Fruit fly (Drosophila melanogaster) whole organism, embryonic: ENCODE results near the gene CG7484.

Experiments used
- Ada2b ChIP-seq: fragments of 200-800 bp; sonication (Bioruptor generic); IDR thresholded peaks from 2 replicates; pipeline ENCODE4 v1.3.6; 2022; ENCODE audit warnings: missing biosample characterization, missing genetic modification characterization
- Antp ChIP-seq: fragments of 200-800 bp; sonication (Bioruptor generic); optimal IDR thresholded peaks from 3 replicates; lab custom pipeline; 2016; ENCODE audit warnings: missing biosample characterization, missing genetic modification characterization
- Bdp1 ChIP-seq: fragments of 200-800 bp; sonication (Bioruptor generic); optimal IDR thresholded peaks from 3 replicates; lab custom pipeline; 2016; ENCODE audit warnings: missing biosample characterization, missing genetic modification characterization
- CG10979 ChIP-seq: fragments of 200-800 bp; sonication (Bioruptor generic); optimal IDR thresholded peaks from 2 replicates; lab custom pipeline; 2018; ENCODE audit warnings: missing biosample characterization, mild to moderate bottlenecking, missing genetic modification characterization, moderate library complexity
- CG11093 ChIP-seq: fragments of 200-800 bp; sonication (Bioruptor generic); IDR thresholded peaks from 3 replicates; pipeline ENCODE4 v1.3.6; 2022; ENCODE audit warnings: missing biosample characterization, missing genetic modification characterization
- CG11723 ChIP-seq: fragments of 200-800 bp; sonication (Bioruptor generic); optimal IDR thresholded peaks from 2 replicates; lab custom pipeline; 2017; ENCODE audit warnings: missing biosample characterization, mild to moderate bottlenecking, missing genetic modification characterization
- CG12299 ChIP-seq: fragments of 200-800 bp; sonication (Bioruptor generic); optimal IDR thresholded peaks from 2 replicates; lab custom pipeline; 2018; ENCODE audit warnings: missing biosample characterization, mild to moderate bottlenecking, missing genetic modification characterization
- CG17361 ChIP-seq: fragments of 200-800 bp; sonication (Bioruptor generic); IDR thresholded peaks from 3 replicates; pipeline ENCODE4 v1.3.6; 2022; ENCODE audit warnings: missing biosample characterization, missing genetic modification characterization
- CG18619 ChIP-seq: fragments of 200-800 bp; sonication (Bioruptor generic); optimal IDR thresholded peaks from 3 replicates; lab custom pipeline; 2017; ENCODE audit warnings: missing biosample characterization, mild to moderate bottlenecking, missing genetic modification characterization
- CG2202 ChIP-seq: fragments of 200-800 bp; sonication (Bioruptor generic); optimal IDR thresholded peaks from 2 replicates; lab custom pipeline; 2018; ENCODE audit warnings: missing biosample characterization, mild to moderate bottlenecking, missing genetic modification characterization
- CG31388 ChIP-seq: fragments of 200-800 bp; sonication (Bioruptor generic); optimal IDR thresholded peaks from 2 replicates; lab custom pipeline; 2016; ENCODE audit warnings: missing biosample characterization, missing genetic modification characterization
- CG34224 ChIP-seq: fragments of 200-800 bp; sonication (Bioruptor generic); IDR thresholded peaks from 3 replicates; pipeline ENCODE4 v1.3.6; 2022; ENCODE audit warnings: missing biosample characterization, missing genetic modification characterization; ENCODE audit not compliant: partially characterized antibody
- CG3726 ChIP-seq: fragments of 200-800 bp; sonication (Bioruptor generic); IDR thresholded peaks from 3 replicates; pipeline ENCODE4, ENCODE4 v1.3.6; 2022; ENCODE audit warnings: missing biosample characterization, missing genetic modification characterization
- CG4730 ChIP-seq: fragments of 200-800 bp; sonication (Bioruptor generic); IDR thresholded peaks from 2 replicates; pipeline ENCODE4 v1.3.6; 2022; ENCODE audit warnings: missing biosample characterization, missing genetic modification characterization
- CG5245 ChIP-seq: fragments of 200-800 bp; sonication (Bioruptor generic); optimal IDR thresholded peaks from 3 replicates; lab custom pipeline; 2016; ENCODE audit warnings: missing biosample characterization, missing genetic modification characterization
- CG6254 ChIP-seq: fragments of 200-800 bp; sonication (Bioruptor generic); optimal IDR thresholded peaks from 3 replicates; lab custom pipeline; 2017; ENCODE audit warnings: mild to moderate bottlenecking, missing biosample characterization, missing genetic modification reagents, missing genetic modification characterization
- CG6689 ChIP-seq: fragments of 200-800 bp; sonication (Bioruptor generic); IDR thresholded peaks from 2 replicates; pipeline ENCODE4 v1.3.6; 2022; ENCODE audit warnings: missing biosample characterization, missing genetic modification characterization
- CG7357 ChIP-seq: fragments of 200-800 bp; sonication (Bioruptor generic); IDR thresholded peaks from 3 replicates; pipeline ENCODE4 v1.3.6; 2022; ENCODE audit warnings: missing biosample characterization, missing genetic modification characterization
- CG7745 ChIP-seq: fragments of 200-800 bp; sonication (Bioruptor generic); optimal IDR thresholded peaks from 2 replicates; lab custom pipeline; 2018; ENCODE audit warnings: missing biosample characterization, mild to moderate bottlenecking, missing genetic modification characterization, moderate library complexity
- CG7963 ChIP-seq: fragments of 200-800 bp; sonication (Bioruptor generic); IDR thresholded peaks from 3 replicates; pipeline ENCODE4 v1.3.6; 2022; ENCODE audit warnings: missing biosample characterization, missing genetic modification characterization; ENCODE audit not compliant: partially characterized antibody
- CG8089 ChIP-seq: fragments of 200-800 bp; sonication (Bioruptor generic); optimal IDR thresholded peaks from 3 replicates; lab custom pipeline; 2016; ENCODE audit warnings: missing biosample characterization, missing genetic modification characterization
- CG9817 ChIP-seq: fragments of 200-800 bp; sonication (Bioruptor generic); optimal IDR thresholded peaks from 2 replicates; lab custom pipeline; 2018; ENCODE audit warnings: missing biosample characterization, mild to moderate bottlenecking, missing genetic modification characterization, moderate library complexity
- CoRest ChIP-seq: fragments of 200-800 bp; sonication (Bioruptor generic); optimal IDR thresholded peaks from 3 replicates; lab custom pipeline; 2018; ENCODE audit warnings: missing biosample characterization, mild to moderate bottlenecking, missing genetic modification characterization, moderate library complexity
- Dref ChIP-seq: fragments of 200-800 bp; sonication (Bioruptor generic); IDR thresholded peaks from 2 replicates; pipeline ENCODE4 v1.3.6; 2022; ENCODE audit warnings: missing biosample characterization, missing genetic modification characterization
- ERR ChIP-seq: fragments of 200-800 bp; sonication (Bioruptor generic); optimal IDR thresholded peaks from 2 replicates; lab custom pipeline; 2016; ENCODE audit warnings: missing biosample characterization, missing genetic modification characterization
- Fer1 ChIP-seq: fragments of 200-800 bp; sonication (Bioruptor generic); optimal IDR thresholded peaks from 2 replicates; lab custom pipeline; 2017; ENCODE audit warnings: missing biosample characterization, mild to moderate bottlenecking, missing genetic modification characterization
- Gug ChIP-seq: fragments of 200-800 bp; sonication (Bioruptor generic); IDR thresholded peaks from 4 replicates; pipeline ENCODE4 v1.3.6; 2022; ENCODE audit warnings: missing biosample characterization, missing genetic modification characterization
- Hr78 ChIP-seq, 2 experiments: fragments of 200-800 bp in 1 of 2; fragments of >200 bp in 1 of 2; sonication (Bioruptor generic) in 1 of 2; optimal IDR thresholded peaks; 2 replicates each; lab custom pipeline; 2017 to 2019; ENCODE audit warnings: missing biosample characterization in 2 of 2, missing genetic modification characterization in 2 of 2, mild to moderate bottlenecking in 1 of 2, moderate library complexity in 1 of 2
- MESR4 ChIP-seq: fragments of 200-800 bp; sonication (Bioruptor generic); optimal IDR thresholded peaks from 2 replicates; lab custom pipeline; 2018; ENCODE audit warnings: missing biosample characterization, mild to moderate bottlenecking, missing genetic modification characterization, moderate library complexity
- Med ChIP-seq: fragments of 200-800 bp; sonication (Bioruptor generic); peaks from one replicate; lab custom pipeline; 2016; ENCODE audit warnings: missing biosample characterization, missing genetic modification characterization, mild to moderate bottlenecking, inconsistent platforms, moderate library complexity
- Mrtf ChIP-seq: fragments of 200-800 bp; sonication (Bioruptor generic); IDR thresholded peaks from 3 replicates; pipeline ENCODE4 v1.3.6; 2022; ENCODE audit warnings: missing biosample characterization, missing genetic modification characterization
- NC2β ChIP-seq: fragments of 200-800 bp; sonication (Bioruptor generic); optimal IDR thresholded peaks from 2 replicates; lab custom pipeline; 2016; ENCODE audit warnings: missing biosample characterization, missing genetic modification characterization
- al ChIP-seq: fragments of 200-800 bp; sonication (Bioruptor generic); IDR thresholded peaks from 2 replicates; pipeline ENCODE4 v1.3.6; 2022; ENCODE audit warnings: missing biosample characterization, missing genetic modification characterization
- cg ChIP-seq: fragments of 200-800 bp; sonication (Bioruptor generic); optimal IDR thresholded peaks from 3 replicates; lab custom pipeline; 2019; ENCODE audit warnings: missing biosample characterization, mild to moderate bottlenecking, missing genetic modification characterization, moderate library complexity
- chinmo ChIP-seq: fragments of 200-800 bp; sonication (Bioruptor generic); IDR thresholded peaks from 4 replicates; pipeline ENCODE4 v1.3.6; 2022; ENCODE audit warnings: missing biosample characterization, missing genetic modification characterization; ENCODE audit not compliant: partially characterized antibody
- ci ChIP-seq: fragments of 200-800 bp; sonication (Bioruptor generic); IDR thresholded peaks from 3 replicates; pipeline ENCODE4 v1.3.6; 2022; ENCODE audit warnings: missing biosample characterization, missing genetic modification characterization
- croc ChIP-seq: fragments of 200-800 bp; sonication (Bioruptor generic); conservative IDR thresholded peaks from 3 replicates; pipeline ENCODE4 v1.3.6; 2022; ENCODE audit warnings: missing biosample characterization, missing genetic modification characterization
- crol ChIP-seq: fragments of 200-800 bp; sonication (Bioruptor generic); IDR thresholded peaks from 2 replicates; pipeline ENCODE4 v1.3.6; 2022; ENCODE audit warnings: missing biosample characterization, missing genetic modification characterization
- cwo ChIP-seq: fragments of 200-800 bp; sonication (Bioruptor generic); optimal IDR thresholded peaks from 3 replicates; lab custom pipeline; 2017; ENCODE audit warnings: missing biosample characterization, missing genetic modification characterization, mild to moderate bottlenecking, moderate library complexity, missing genetic modification reagents
- dmrt99B ChIP-seq: fragments of 200-800 bp; sonication (Bioruptor generic); optimal IDR thresholded peaks from 2 replicates; lab custom pipeline; 2018; ENCODE audit warnings: missing biosample characterization, mild to moderate bottlenecking, missing genetic modification characterization, moderate library complexity
- ewg ChIP-seq: fragments of 200-800 bp; sonication (Bioruptor generic); optimal IDR thresholded peaks from 3 replicates; lab custom pipeline; 2017; ENCODE audit warnings: mild to moderate bottlenecking, missing biosample characterization, missing genetic modification reagents, missing genetic modification characterization
- maf-S ChIP-seq: fragments of 200-800 bp; sonication (Bioruptor generic); optimal IDR thresholded peaks from 2 replicates; lab custom pipeline; 2016; ENCODE audit warnings: missing biosample characterization, missing genetic modification characterization
- oc ChIP-seq: fragments of 200-800 bp; sonication (Bioruptor generic); optimal IDR thresholded peaks from 2 replicates; lab custom pipeline; 2018; ENCODE audit warnings: missing biosample characterization, mild to moderate bottlenecking, missing genetic modification characterization, moderate library complexity
- pita ChIP-seq: fragments of 200-800 bp; sonication (Bioruptor generic); optimal IDR thresholded peaks from 2 replicates; lab custom pipeline; 2017; ENCODE audit warnings: missing biosample characterization, mild to moderate bottlenecking, missing genetic modification characterization
- sd ChIP-seq: fragments of 200-800 bp; sonication (Bioruptor generic); optimal IDR thresholded peaks from 3 replicates; lab custom pipeline; 2018; ENCODE audit warnings: missing biosample characterization, mild to moderate bottlenecking, missing genetic modification characterization, moderate library complexity
- sens-2 ChIP-seq: fragments of 200-800 bp; sonication (Bioruptor generic); IDR thresholded peaks from 2 replicates; pipeline ENCODE4 v1.3.6; 2022; ENCODE audit warnings: missing biosample characterization, missing genetic modification characterization
- sob ChIP-seq: fragments of 200-800 bp; sonication (Bioruptor generic); IDR thresholded peaks from 2 replicates; pipeline ENCODE4 v1.3.6; 2022; ENCODE audit warnings: missing biosample characterization, missing genetic modification characterization
- tap ChIP-seq: fragments of 200-800 bp; optimal IDR thresholded peaks from 3 replicates; lab custom pipeline; 2019; ENCODE audit warnings: missing biosample characterization, mild to moderate bottlenecking, missing genetic modification characterization, moderate library complexity
- tna ChIP-seq: fragments of 200-800 bp; sonication (Bioruptor generic); IDR thresholded peaks from 2 replicates; pipeline ENCODE4 v1.3.6; 2022; ENCODE audit warnings: missing biosample characterization, missing genetic modification characterization; ENCODE audit not compliant: partially characterized antibody
- zf30C ChIP-seq: fragments of 200-800 bp; sonication (Bioruptor generic); optimal IDR thresholded peaks from 3 replicates; lab custom pipeline; 2018; ENCODE audit warnings: missing biosample characterization, mild to moderate bottlenecking, missing genetic modification characterization

Gene CG7484

dm6 chr3L:17667642-17668362 is 13.4 kb downstream of the CG7484 start (continued):
- peak; percentile 48 for TF ChIP-seq Med (GFP tag; lab: Kevin White, UChicago)
- TF ChIP-seq ewg (GFP tag; lab: Kevin White, UChicago): no peak
- TF ChIP-seq Mrtf: no peak
- no peak for TF ChIP-seq sens-2 (GFP tag; lab: Robert Waterston, UW)
- no peak for TF ChIP-seq dmrt99B (tag; lab: Kevin White, UChicago)
- no peak for TF ChIP-seq CG7963 (GFP tag; lab: Robert Waterston, UW)
- TF ChIP-seq CG3726 (GFP tag; lab: Robert Waterston, UW): no peak
- peak; percentile 66 for TF ChIP-seq sd (tag; lab: Kevin White, UChicago)
- TF ChIP-seq NC2β (GFP tag; lab: Kevin White, UChicago): no peak
- peak; percentile 43 for TF ChIP-seq cwo
- peak; percentile 56; the same call in 1 of the 4 replicates for TF ChIP-seq chinmo (GFP tag; lab: Robert Waterston, UW)
- no peak for TF ChIP-seq CG31388
- TF ChIP-seq zf30C: no peak
- TF ChIP-seq CG17361: no peak
- TF ChIP-seq CG10979 (tag; lab: Kevin White, UChicago): no peak
- TF ChIP-seq croc (GFP tag; lab: Robert Waterston, UW): no peak
- TF ChIP-seq CG9817 (tag; lab: Kevin White, UChicago): no peak
- TF ChIP-seq ERR: no peak
- TF ChIP-seq CG7357 (GFP tag; lab: Robert Waterston, UW): 0 out of 3 replicates have a peak, but pooled peaks have one; percentile 30
- no peak for TF ChIP-seq MESR4 (GFP tag; lab: Kevin White, UChicago)
- TF ChIP-seq CG34224: no peak
- TF ChIP-seq CG4730 (GFP tag; lab: Robert Waterston, UW): no peak
- TF ChIP-seq Bdp1 (GFP tag; lab: Kevin White, UChicago): no peak
- TF ChIP-seq Ada2b (GFP tag; lab: Robert Waterston, UW): no peak
- TF ChIP-seq oc (tag; lab: Kevin White, UChicago): no peak
- TF ChIP-seq CG6689 (GFP tag; lab: Robert Waterston, UW): no peak
- TF ChIP-seq crol (GFP tag; lab: Robert Waterston, UW): no peak
- no peak for TF ChIP-seq pita (GFP tag; lab: Kevin White, UChicago)
- TF ChIP-seq sob: no peak
- TF ChIP-seq, all 482 proteins: peak for 13

- TF ChIP-seq al (GFP tag; lab: Robert Waterston, UW) (no peak), Antp (GFP tag; lab: Kevin White, UChicago) (no peak), CG11093 (GFP tag; lab: Robert Waterston, UW) (no peak), CoRest (tag; lab: Kevin White, UChicago) (no peak), CG7745 (tag; lab: Kevin White, UChicago) (no peak), sens-2 (GFP tag; lab: Robert Waterston, UW) (no peak), Gug (GFP tag; lab: Robert Waterston, UW) (no peak), CG11723 (GFP tag; lab: Kevin White, UChicago) (no peak), CG6254 (GFP tag; lab: Kevin White, UChicago) (no peak), maf-S (GFP tag; lab: Kevin White, UChicago) (no peak), CG8089 (GFP tag; lab: Kevin White, UChicago) (no peak), cg (peak; percentile 78), Hr78 (GFP tag; optimal IDR thresholded peaks at IDR 0.05; lab: Kevin White, UChicago) (no peak), tna (no peak), CG5245 (GFP tag; lab: Kevin White, UChicago) (no peak), CG12299 (no peak), ci (GFP tag; lab: Robert Waterston, UW) (0 out of 3 replicates have a peak, but pooled peaks have one; percentile 16), CG2202 (tag; lab: Kevin White, UChicago) (no peak), Fer1 (no peak), tap (no peak), Dref (GFP tag; lab: Robert Waterston, UW) (no peak), CG18619 (GFP tag; lab: Kevin White, UChicago) (no peak)
Observed at dm6 chr3L:17668386-17668944, 14.0 kb downstream of the CG7484 start.
